Worm (Caenorhabditis elegans) whole organism, L4/young adult: ENCODE data around the gene R08A2.9.

Experiments used
- W03F9.2 ChIP-seq: fragments of 150-350 bp; optimal IDR thresholded peaks from 2 replicates; lab custom pipeline; 2014; ENCODE audit warnings: missing biosample characterization, missing genetic modification characterization
- dao-5 ChIP-seq: sonication (generic microtip); optimal IDR thresholded peaks from 2 replicates; lab custom pipeline; 2016; ENCODE audit warnings: missing genotype, missing genetic modification characterization, moderate library complexity, missing compliant biosample characterization
- him-1 ChIP-seq: sonication (generic microtip); optimal IDR thresholded peaks from 2 replicates; lab custom pipeline; 2016; ENCODE audit warnings: missing genotype, missing genetic modification reagents, missing genetic modification characterization, missing compliant biosample characterization

DNA sequence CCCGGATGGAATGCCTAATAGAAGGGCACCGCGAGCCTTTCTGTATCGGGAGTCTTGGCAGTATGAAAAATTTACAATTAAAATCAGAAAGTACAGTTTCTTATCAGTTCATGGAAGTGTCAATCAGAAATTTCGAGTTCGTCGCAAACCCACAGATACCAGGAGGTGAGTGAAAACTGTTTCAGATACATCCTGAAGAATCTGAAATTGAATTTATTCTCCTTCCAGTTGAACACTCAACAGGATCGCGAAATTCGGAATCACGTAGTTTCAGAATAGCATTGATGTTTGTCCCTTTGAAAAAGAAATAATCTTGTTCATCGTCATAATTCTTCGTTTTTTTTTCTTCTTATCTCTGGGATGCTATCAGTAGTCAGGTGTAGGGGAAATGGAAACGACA is 8.1 kb downstream of the R08A2.9 start, which contains the start of gene fbxa-147:
- TF ChIP-seq dao-5 (tag; lab: Kevin White, UChicago) (no peak), him-1 (tag; lab: Kevin White, UChicago) (no peak), W03F9.2 (tag; lab: Kevin White, UChicago) (no peak)
